Fruit fly (Drosophila melanogaster): ENCODE measurements around the gene brk.

Gene brk

DNA sequence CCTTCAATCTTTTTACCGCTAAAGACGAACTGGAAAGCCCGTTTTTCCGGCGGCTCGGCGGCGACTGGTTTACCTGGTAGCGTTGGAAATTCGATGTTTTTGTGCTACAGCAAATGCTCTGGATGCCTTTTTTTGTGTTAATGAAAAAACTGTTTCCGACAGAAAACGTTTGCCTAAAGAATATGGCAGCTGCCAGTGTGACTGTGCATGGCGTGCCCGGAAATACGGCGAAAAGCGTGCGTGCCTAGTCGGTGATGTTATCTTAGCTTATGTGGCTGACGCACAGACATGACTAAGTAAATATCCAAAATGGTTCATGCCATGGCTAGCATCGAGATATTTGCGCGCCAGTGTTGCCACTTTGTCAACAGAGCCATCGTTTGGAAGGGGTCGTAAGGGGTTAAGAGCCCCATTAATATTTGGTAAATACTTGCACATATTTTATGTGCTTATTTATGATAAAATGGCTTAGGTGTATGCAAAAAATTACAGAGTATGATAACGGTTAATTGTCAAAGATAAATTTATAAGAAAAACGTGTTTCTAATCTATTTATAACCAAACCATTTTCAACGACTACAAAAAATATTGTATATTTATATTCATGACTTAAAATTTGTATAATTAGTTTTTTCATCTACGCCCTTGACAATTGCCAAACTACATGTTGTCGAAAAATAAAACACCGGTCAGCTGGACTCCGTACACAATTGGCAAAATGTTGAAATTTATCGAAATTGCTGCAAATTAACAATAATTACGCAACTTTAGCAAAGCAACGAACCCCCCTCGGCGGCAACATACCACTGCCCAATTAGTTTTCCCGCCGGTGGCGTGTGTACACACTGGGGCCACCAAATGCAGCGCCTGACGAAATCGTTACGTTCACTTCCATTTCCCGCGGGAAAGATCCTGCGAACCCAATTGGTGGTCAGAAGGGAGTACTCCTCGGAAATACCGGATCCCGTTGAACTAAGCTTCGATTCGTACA, 21.4 kb upstream of the brk start, which contains the start of gene CG2059 (continued):
- TF ChIP-seq Hand (GFP tag; optimal IDR thresholded peaks at IDR 0.05) (peak; percentile 18), bab2 (GFP tag; optimal IDR thresholded peaks at IDR 0.05) (peak; percentile 56), tio (GFP tag; optimal IDR thresholded peaks at IDR 0.05) (no peak), CG17568 (GFP tag; optimal IDR thresholded peaks at IDR 0.05) (no peak), CG34422 (GFP tag; IDR thresholded peaks at IDR 0.05) (peak; percentile 13; the same call in 2 of the 3 replicates), gce (GFP tag; IDR thresholded peaks at IDR 0.05) (peak; percentile 50; the same call in 1 of the 3 replicates), rib (GFP tag; IDR thresholded peaks at IDR 0.05) (peak; percentile 28; the same call in 1 of the 2 replicates), Atf-2 (GFP tag; optimal IDR thresholded peaks at IDR 0.05) (peak; percentile 20), hkb (optimal IDR thresholded peaks at IDR 0.05) (no peak), hkb (GFP tag; IDR thresholded peaks at IDR 0.05) (peak; percentile 32; the same call in 1 of the 2 replicates), CG2875 (GFP tag; optimal IDR thresholded peaks at IDR 0.05) (peak; percentile 22), ci (GFP tag; IDR thresholded peaks at IDR 0.05) (peak; percentile 81), CG12219 (GFP tag; optimal IDR thresholded peaks at IDR 0.05) (no peak), chm (GFP tag; IDR thresholded peaks at IDR 0.05) (0 out of 2 replicates have a peak, but pooled peaks have one; percentile 35), Six4 (GFP tag; optimal IDR thresholded peaks at IDR 0.05) (no peak), ind (GFP tag; optimal IDR thresholded peaks at IDR 0.05) (no peak), yki (optimal IDR thresholded peaks at IDR 0.05) (no peak), ap (GFP tag; IDR thresholded peaks at IDR 0.05) (0 out of 2 replicates have a peak, but pooled peaks have one; percentile 18), CG31388 (GFP tag; optimal IDR thresholded peaks at IDR 0.05) (no peak), CG17359 (tag; optimal IDR thresholded peaks at IDR 0.05) (no peak), gsb (GFP tag; IDR thresholded peaks at IDR 0.05) (no peak), CG4328 (GFP tag; optimal IDR thresholded peaks at IDR 0.05) (no peak), CG10274 (GFP tag; optimal IDR thresholded peaks at IDR 0.05) (no peak), CG4854 (GFP tag; optimal IDR thresholded peaks at IDR 0.05) (peak; percentile 37), CG5245 (GFP tag; optimal IDR thresholded peaks at IDR 0.05) (no peak), CG15269 (tag; optimal IDR thresholded peaks at IDR 0.05) (peak; percentile 4), wor (GFP tag; IDR thresholded peaks at IDR 0.05) (no peak), CG7271 (tag; optimal IDR thresholded peaks at IDR 0.05) (peak; percentile 27), dysf (GFP tag; IDR thresholded peaks at IDR 0.05) (peak; percentile 52; the same call in 2 of the 3 replicates), gro (GFP tag; optimal IDR thresholded peaks at IDR 0.05) (peak; percentile 4), CG6765 (GFP tag; optimal IDR thresholded peaks at IDR 0.05) (no peak), CG17385 (GFP tag; optimal IDR thresholded peaks at IDR 0.05) (no peak), CG1603 (tag; optimal IDR thresholded peaks at IDR 0.05) (peak; percentile 100), Bteb2 (GFP tag; optimal IDR thresholded peaks at IDR 0.05) (peak; percentile 13), CG9215 (GFP tag; IDR thresholded peaks at IDR 0.05) (peak; percentile 33; the same call in 1 of the 2 replicates), otp (GFP tag; IDR thresholded peaks at IDR 0.05) (0 out of 3 replicates have a peak, but pooled peaks have one; percentile 42), BtbVII (GFP tag; optimal IDR thresholded peaks at IDR 0.05) (no peak), Adf1 (GFP tag; IDR thresholded peaks at IDR 0.05) (peak; percentile 96), NK7.1 (GFP tag; optimal IDR thresholded peaks at IDR 0.05) (no peak), CG2678 (tag; optimal IDR thresholded peaks at IDR 0.05) (peak; percentile 50), Hmx (GFP tag; optimal IDR thresholded peaks at IDR 0.05) (no peak), CG11504 (tag; optimal IDR thresholded peaks at IDR 0.05) (peak; percentile 61), scrt (GFP tag; optimal IDR thresholded peaks at IDR 0.05) (peak; percentile 14), CG1024 (GFP tag; IDR thresholded peaks at IDR 0.05) (0 out of 2 replicates have a peak, but pooled peaks have one; percentile 27), CG4730 (GFP tag; IDR thresholded peaks at IDR 0.05) (0 out of 2 replicates have a peak, but pooled peaks have one; percentile 8), CG10654 (GFP tag; optimal IDR thresholded peaks at IDR 0.05) (peak; percentile 38), Ada2b (GFP tag; IDR thresholded peaks at IDR 0.05) (peak; percentile 20; the same call in 1 of the 2 replicates), bsh (GFP tag; optimal IDR thresholded peaks at IDR 0.05) (peak in 1 of 2 experiments; percentile 22), CG2120 (GFP tag; optimal IDR thresholded peaks at IDR 0.05) (peak; percentile 56)
